Fruit fly (Drosophila melanogaster) whole organism, adult: ENCODE measurements around the gene CG32054.
A peak's percentile ranks its signal among the peaks of the same experiment; 100 is the strongest.

Experiments used
- CG11617 ChIP-seq: fragments of 200-800 bp; sonication (Bioruptor generic); optimal IDR thresholded peaks from 2 replicates; lab custom pipeline; 2017; ENCODE audit warnings: mild to moderate bottlenecking, missing biosample characterization, missing genetic modification reagents, missing genetic modification characterization
- CG12768 ChIP-seq: fragments of 200-800 bp; sonication (Bioruptor generic); optimal IDR thresholded peaks from 2 replicates; lab custom pipeline; 2017; ENCODE audit warnings: missing biosample characterization, missing genetic modification characterization, mild to moderate bottlenecking, moderate library complexity, missing genetic modification reagents
- CG14711 ChIP-seq: fragments of 200-800 bp; sonication (Bioruptor generic); optimal IDR thresholded peaks from 2 replicates; lab custom pipeline; 2018; ENCODE audit warnings: missing biosample characterization, mild to moderate bottlenecking, missing genetic modification characterization, moderate library complexity
- CG7045 ChIP-seq: fragments of 200-800 bp; sonication (Bioruptor generic); optimal IDR thresholded peaks from 2 replicates; lab custom pipeline; 2017; ENCODE audit warnings: missing biosample characterization, mild to moderate bottlenecking, missing genetic modification characterization
- CG7101 ChIP-seq: fragments of 200-800 bp; sonication (Bioruptor generic); optimal IDR thresholded peaks from 2 replicates; lab custom pipeline; 2018; ENCODE audit warnings: missing biosample characterization, mild to moderate bottlenecking, missing genetic modification characterization, moderate library complexity
- Clk ChIP-seq: fragments of 200-800 bp; sonication (Bioruptor generic); optimal IDR thresholded peaks from 2 replicates; lab custom pipeline; 2017; ENCODE audit warnings: missing biosample characterization, missing genetic modification characterization
- Crg-1 ChIP-seq: fragments of 200-800 bp; sonication (Bioruptor generic); optimal IDR thresholded peaks from 2 replicates; lab custom pipeline; 2016; ENCODE audit warnings: missing biosample characterization, missing genetic modification characterization
- Hr96 ChIP-seq: fragments of 200-800 bp; sonication (Bioruptor generic); optimal IDR thresholded peaks from 2 replicates; lab custom pipeline; 2016; ENCODE audit warnings: missing biosample characterization, missing genetic modification characterization
- cic ChIP-seq: fragments of 200-800 bp; sonication (Bioruptor generic); optimal IDR thresholded peaks from 2 replicates; lab custom pipeline; 2017; ENCODE audit warnings: missing biosample characterization, mild to moderate bottlenecking, missing genetic modification characterization, moderate library complexity
- cnc ChIP-seq, 2 experiments: fragments of >200 bp; optimal IDR thresholded peaks; 2 replicates each; lab custom pipeline; 2017
- kay ChIP-seq: fragments of 200-800 bp; sonication (Bioruptor generic); peaks from one replicate; lab custom pipeline; 2016; ENCODE audit warnings: missing biosample characterization, missing genetic modification characterization, borderline replicate concordance
- ovo ChIP-seq: fragments of 200-800 bp; sonication (Bioruptor generic); optimal IDR thresholded peaks from 2 replicates; lab custom pipeline; 2016; ENCODE audit warnings: missing biosample characterization, missing genetic modification characterization
- pad ChIP-seq: fragments of 200-800 bp; sonication (Bioruptor generic); optimal IDR thresholded peaks from 3 replicates; lab custom pipeline; 2017; ENCODE audit warnings: missing biosample characterization, missing genetic modification characterization, mild to moderate bottlenecking, moderate library complexity, missing genetic modification reagents
- tj ChIP-seq: fragments of 200-800 bp; sonication (Bioruptor generic); optimal IDR thresholded peaks from 3 replicates; lab custom pipeline; 2017; ENCODE audit warnings: missing biosample characterization, mild to moderate bottlenecking, missing genetic modification characterization, moderate library complexity

The CG32054 gene

DNA sequence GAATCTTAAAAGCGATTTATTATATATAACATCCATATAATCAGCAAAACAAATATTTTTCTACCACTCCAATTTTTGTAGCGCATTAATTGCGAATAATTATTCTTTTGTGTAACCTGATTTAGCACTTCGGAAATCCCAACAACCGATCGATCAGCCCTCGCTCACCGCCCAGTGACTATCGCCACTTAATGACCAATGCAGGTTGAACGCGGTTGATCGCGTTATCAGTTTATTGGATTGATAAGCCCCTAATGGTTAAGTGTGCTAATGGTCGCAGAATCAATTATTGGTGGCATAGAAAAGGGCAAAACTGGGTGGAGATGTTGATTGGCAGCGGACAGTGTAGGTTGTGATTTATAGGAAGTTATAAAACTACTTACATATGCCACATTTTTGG is 6.1 kb downstream of the CG32054 start:
- TF ChIP-seq kay (GFP tag; lab: Kevin White, UChicago): peak; percentile 43
- no peak for TF ChIP-seq CG7045 (GFP tag; lab: Kevin White, UChicago)
- TF ChIP-seq cic (GFP tag; lab: Kevin White, UChicago): no peak

DNA sequence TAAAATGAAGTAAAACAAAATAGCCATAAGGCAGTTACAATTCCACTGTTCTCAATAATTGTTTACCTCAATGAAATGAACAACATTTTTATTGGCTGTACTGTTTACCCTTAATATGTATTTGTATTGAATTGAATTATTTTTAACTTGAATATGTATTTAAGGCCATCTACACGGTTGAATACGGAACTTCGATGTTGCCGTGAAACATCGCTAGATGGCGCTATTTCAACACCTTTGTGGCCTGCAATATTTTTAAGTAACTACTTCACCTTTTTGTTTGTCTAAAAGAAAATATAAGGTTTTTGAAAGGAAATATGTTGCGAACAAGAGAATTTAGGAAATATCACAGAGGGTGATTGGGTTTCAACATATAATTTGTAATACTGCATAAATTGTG is 16.0 kb downstream of the CG32054 start:
- no peak for TF ChIP-seq CG7101 (tag; lab: Kevin White, UChicago)
- no peak for TF ChIP-seq CG12768
- TF ChIP-seq cnc (optimal IDR thresholded peaks at IDR 0.05; lab: Kevin White, UChicago): no peak
- no peak for TF ChIP-seq pad (GFP tag; lab: Kevin White, UChicago)
- TF ChIP-seq CG7045 (GFP tag; lab: Kevin White, UChicago): no peak
- no peak for TF ChIP-seq CG14711 (tag; lab: Kevin White, UChicago)
- no peak for TF ChIP-seq Crg-1 (GFP tag; lab: Kevin White, UChicago)
- TF ChIP-seq tj: no peak

DNA sequence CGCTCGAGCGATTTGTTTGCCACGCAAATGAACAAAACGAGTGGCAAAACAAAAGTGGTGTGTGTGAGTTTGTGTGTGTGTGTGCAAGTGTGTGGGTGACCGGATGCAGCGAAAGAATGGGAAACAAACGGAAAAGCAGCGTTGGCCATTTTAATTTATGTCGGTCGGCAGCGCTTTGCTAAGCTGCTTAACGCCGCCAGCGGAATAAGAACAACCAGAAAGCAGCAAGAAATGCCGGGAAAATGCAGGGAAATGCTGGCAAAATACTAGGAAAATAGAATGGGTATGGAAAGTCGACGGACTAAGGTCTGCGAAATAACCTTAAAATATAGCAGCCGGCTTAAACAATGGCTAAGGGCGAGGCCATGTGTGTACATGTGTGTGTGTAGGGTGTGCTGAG is 42.0 kb downstream of the CG32054 start:
- TF ChIP-seq cnc (optimal IDR thresholded peaks at IDR 0.05; lab: Kevin White, UChicago): no peak
- no peak for TF ChIP-seq Hr96 (GFP tag; lab: Kevin White, UChicago)
- TF ChIP-seq Crg-1 (GFP tag; lab: Kevin White, UChicago): no peak
- TF ChIP-seq ovo: no peak
- TF ChIP-seq CG11617 (GFP tag; lab: Kevin White, UChicago): no peak
- TF ChIP-seq Clk (GFP tag; lab: Kevin White, UChicago): no peak
